Fruit fly (Drosophila melanogaster): ENCODE data around the gene CG10973.

The CG10973 gene

dm6 chr3L:12803159-12804034, 48.8 kb upstream of the CG10973 start (continued):
- TF ChIP-seq insv (GFP tag; optimal IDR thresholded peaks at IDR 0.05), result no peak
- no peak for TF ChIP-seq CG11093 (GFP tag; IDR thresholded peaks at IDR 0.05)
- no peak for TF ChIP-seq CG7357 (GFP tag; IDR thresholded peaks at IDR 0.05)
- TF ChIP-seq caup (GFP tag; optimal IDR thresholded peaks at IDR 0.05; ENCODE audit: severe bottlenecking), result peak; percentile 8
- no peak for TF ChIP-seq sima (GFP tag; optimal IDR thresholded peaks at IDR 0.05)
- no peak for TF ChIP-seq Trl (optimal IDR thresholded peaks at IDR 0.05)
- TF ChIP-seq Trl (GFP tag; optimal IDR thresholded peaks at IDR 0.05), result peak; percentile 63
- TF ChIP-seq Ets65A (GFP tag), result no peak
- TF ChIP-seq fu2 (GFP tag; optimal IDR thresholded peaks at IDR 0.05), result peak; percentile 47
- no peak for TF ChIP-seq Elba2 (GFP tag; optimal IDR thresholded peaks at IDR 0.05)
- no peak for TF ChIP-seq chm (GFP tag; IDR thresholded peaks at IDR 0.05)
- no peak for TF ChIP-seq prd (optimal IDR thresholded peaks at IDR 0.05)
- TF ChIP-seq prd (GFP tag; IDR thresholded peaks at IDR 0.05), result no peak
- no peak for TF ChIP-seq CG6272 (GFP tag; IDR thresholded peaks at IDR 0.05)
- TF ChIP-seq Atf-2 (GFP tag; optimal IDR thresholded peaks at IDR 0.05), result peak; percentile 38
- no peak for TF ChIP-seq Max (GFP tag; optimal IDR thresholded peaks at IDR 0.05)
- TF ChIP-seq odd (GFP tag; optimal IDR thresholded peaks at IDR 0.05), result peak; percentile 23
- no peak for TF ChIP-seq CG8478 (optimal IDR thresholded peaks at IDR 0.05)
- no peak for TF ChIP-seq CG18764 (GFP tag; optimal IDR thresholded peaks at IDR 0.05)
- TF ChIP-seq C15 (GFP tag; IDR thresholded peaks at IDR 0.05), result no peak
- TF ChIP-seq gem (tag; optimal IDR thresholded peaks at IDR 0.05), result peak; percentile 73
- TF ChIP-seq CG15073 (GFP tag; optimal IDR thresholded peaks at IDR 0.05), result no peak
- peak; percentile 22 for TF ChIP-seq az2 (GFP tag; optimal IDR thresholded peaks at IDR 0.05)
- TF ChIP-seq Bteb2 (GFP tag; optimal IDR thresholded peaks at IDR 0.05), result peak; percentile 62
- TF ChIP-seq ro (GFP tag; IDR thresholded peaks at IDR 0.05), result no peak
- TF ChIP-seq CG4404 (GFP tag; IDR thresholded peaks at IDR 0.05), result no peak
- TF ChIP-seq Asciz (GFP tag; optimal IDR thresholded peaks at IDR 0.05), result peak; percentile 41
- no peak for TF ChIP-seq knrl (GFP tag; IDR thresholded peaks at IDR 0.05; ENCODE audit: partially characterized antibody)
- no peak for TF ChIP-seq CG11085 (GFP tag; IDR thresholded peaks at IDR 0.05)
- peak; percentile 38 to 53 for TF ChIP-seq Pdp1 (GFP tag; optimal IDR thresholded peaks at IDR 0.05)
- TF ChIP-seq CG13296 (GFP tag; optimal IDR thresholded peaks at IDR 0.05), result peak; percentile 28
- TF ChIP-seq Mad (GFP tag; optimal IDR thresholded peaks at IDR 0.05), result no peak
- no peak for TF ChIP-seq danr (GFP tag; IDR thresholded peaks at IDR 0.05)
- no peak for TF ChIP-seq run (tag; optimal IDR thresholded peaks at IDR 0.05)
- no peak for TF ChIP-seq vnd (GFP tag; IDR thresholded peaks at IDR 0.05; ENCODE audit: partially characterized antibody)
- no peak for TF ChIP-seq pnt (GFP tag; optimal IDR thresholded peaks at IDR 0.05)
- TF ChIP-seq Dll (GFP tag; IDR thresholded peaks at IDR 0.05; ENCODE audit: partially characterized antibody), result no peak
- peak; percentile 38; the same call in 1 of the 2 replicates for TF ChIP-seq CG31441 (GFP tag; IDR thresholded peaks at IDR 0.05)
- TF ChIP-seq al (GFP tag; IDR thresholded peaks at IDR 0.05), result peak; percentile 56
- TF ChIP-seq CG14710 (tag; optimal IDR thresholded peaks at IDR 0.05), result no peak
- no peak for TF ChIP-seq Vsx1 (GFP tag; optimal IDR thresholded peaks at IDR 0.05)
- TF ChIP-seq CG7556 (GFP tag; optimal IDR thresholded peaks at IDR 0.05), result peak; percentile 63
- no peak for TF ChIP-seq trh (GFP tag; optimal IDR thresholded peaks at IDR 0.05)
- TF ChIP-seq CG11456 (GFP tag; IDR thresholded peaks at IDR 0.05), result no peak
- peak; percentile 16 for TF ChIP-seq CG10274 (GFP tag; optimal IDR thresholded peaks at IDR 0.05)
- TF ChIP-seq CG1647 (GFP tag; optimal IDR thresholded peaks at IDR 0.05), result no peak
- TF ChIP-seq jing (GFP tag; optimal IDR thresholded peaks at IDR 0.05), result no peak
- TF ChIP-seq lola (GFP tag; optimal IDR thresholded peaks at IDR 0.05), result no peak
- TF ChIP-seq Antp (GFP tag; optimal IDR thresholded peaks at IDR 0.05), result no peak
- peak; percentile 33 for TF ChIP-seq Xbp1 (GFP tag; optimal IDR thresholded peaks at IDR 0.05)
- TF ChIP-seq BtbVII (GFP tag; optimal IDR thresholded peaks at IDR 0.05), result peak; percentile 32

Measured in whole organism, embryonic.